Fruit fly (Drosophila melanogaster) ovary, adult (tissue): ENCODE results near the gene Drs.

Experiments used
- CG17801 ChIP-seq: fragments of 200-800 bp; optimal IDR thresholded peaks from 2 replicates; lab custom pipeline; 2019; ENCODE audit warnings: missing biosample characterization, mild to moderate bottlenecking, missing genetic modification characterization, moderate library complexity; ENCODE audit not compliant: partially characterized antibody

The Drs gene

dm6 chr3L:3339695-3340226, 29.6 kb upstream of the Drs start:
- TF ChIP-seq CG17801: peak; percentile 11

dm6 chr3L:3342307-3342940, 26.9 kb upstream of the Drs start:
- no peak for TF ChIP-seq CG17801

- no peak for TF ChIP-seq CG17801
Measured at dm6 chr3L:3343260-3343659, 26.1 kb upstream of the Drs start.

- TF ChIP-seq CG17801: no peak
Measured at dm6 chr3L:3344528-3344927, 24.8 kb upstream of the Drs start.

- TF ChIP-seq CG17801: no peak
Measured at dm6 chr3L:3346294-3346693, 23.1 kb upstream of the Drs start.

dm6 chr3L:3348956-3349824, 20.2 kb upstream of the Drs start:
- TF ChIP-seq CG17801: no peak

- TF ChIP-seq CG17801: no peak
Measured at dm6 chr3L:3349825-3350123, 19.6 kb upstream of the Drs start.

- no peak for TF ChIP-seq CG17801
Measured at dm6 chr3L:3350572-3351343, 18.6 kb upstream of the Drs start.

- TF ChIP-seq CG17801: no peak
Measured at dm6 chr3L:3351814-3352359, 17.5 kb upstream of the Drs start.

- no peak for TF ChIP-seq CG17801
Measured at dm6 chr3L:3352516-3352915, 16.8 kb upstream of the Drs start.

dm6 chr3L:3353297-3353696, 16.1 kb upstream of the Drs start:
- TF ChIP-seq CG17801: no peak

dm6 chr3L:3373994-3374623, 4.8 kb downstream of the Drs start, which contains the start of the genes Ythdc1 and CG12010:
Ythdc1 (minus strand) TSS chr3L:3374170.
CG12010 (plus strand) TSS chr3L:3374282.
- TF ChIP-seq CG17801: peak; percentile 48

- peak; percentile 64 for TF ChIP-seq CG17801
Measured at dm6 chr3L:3376551-3376950, 7.2 kb downstream of the Drs start, which contains the start of gene CG12012. CG12012 (plus strand) TSS chr3L:3376757.

dm6 chr3L:3377247-3377964, 8.1 kb downstream of the Drs start:
- no peak for TF ChIP-seq CG17801

dm6 chr3L:3377965-3378292, 8.6 kb downstream of the Drs start, which contains the start of gene Ids:
Ids (plus strand) TSS chr3L:3378268.
- TF ChIP-seq CG17801: peak; percentile 59
